Worm (Caenorhabditis elegans) whole organism, mixed stage, embryonic: ENCODE measurements around the gene tbck-1.
"Not testable (repeated sequence)": the region's sequence is repeated elsewhere in the genome, so short reads cannot be mapped to it uniquely, and the experiment has no call there.

Source experiments
- M03D4.4 ChIP-seq: sonication (generic microtip); optimal IDR thresholded peaks from 2 replicates; lab custom pipeline; 2017; ENCODE audit warnings: mild to moderate bottlenecking, missing genetic modification characterization, missing compliant biosample characterization
- bed-3 ChIP-seq: fragments of 200-800 bp; sonication (Bioruptor generic); optimal IDR thresholded peaks from 3 replicates; lab custom pipeline; 2018; ENCODE audit warnings: mild to moderate bottlenecking, missing genetic modification characterization, moderate library complexity, missing compliant biosample characterization
- blmp-1 ChIP-seq: fragments of 150-350 bp; optimal IDR thresholded peaks from 2 replicates; lab custom pipeline; 2014; ENCODE audit warnings: missing biosample characterization, missing genetic modification characterization
- ceh-43 ChIP-seq: fragments of 200-800 bp; sonication (Bioruptor generic); optimal IDR thresholded peaks from 2 replicates; lab custom pipeline; 2018; ENCODE audit warnings: mild to moderate bottlenecking, missing genetic modification characterization, moderate library complexity, missing compliant biosample characterization
- ceh-83 ChIP-seq: fragments of 200-800 bp; sonication (Bioruptor generic); optimal IDR thresholded peaks from 2 replicates; lab custom pipeline; 2018; ENCODE audit warnings: mild to moderate bottlenecking, missing genetic modification characterization, missing compliant biosample characterization
- ces-1 ChIP-seq: fragments of 150-350 bp; optimal IDR thresholded peaks from 2 replicates; lab custom pipeline; 2014; ENCODE audit warnings: missing biosample characterization, missing genetic modification reagents, missing genetic modification characterization
- cnd-1 ChIP-seq: fragments of 200-800 bp; sonication (Bioruptor generic); optimal IDR thresholded peaks from 2 replicates; lab custom pipeline; 2018; ENCODE audit warnings: mild to moderate bottlenecking, missing genetic modification characterization, missing compliant biosample characterization
- drap-1 ChIP-seq: fragments of 200-800 bp; sonication (Bioruptor generic); optimal IDR thresholded peaks from 3 replicates; lab custom pipeline; 2018; ENCODE audit warnings: mild to moderate bottlenecking, missing genetic modification characterization, missing compliant biosample characterization
- elt-3 ChIP-seq: fragments of 150-350 bp; optimal IDR thresholded peaks from 2 replicates; lab custom pipeline; 2014; ENCODE audit warnings: missing biosample characterization, missing genetic modification characterization
- ham-2 ChIP-seq: fragments of 200-800 bp; sonication (Bioruptor generic); optimal IDR thresholded peaks from 2 replicates; lab custom pipeline; 2018; ENCODE audit warnings: mild to moderate bottlenecking, missing genetic modification characterization, missing compliant biosample characterization
- hlh-1 ChIP-seq: fragments of 150-350 bp; optimal IDR thresholded peaks from 2 replicates; lab custom pipeline; 2014; ENCODE audit warnings: missing biosample characterization, missing genetic modification reagents, missing genetic modification characterization
- lin-13 ChIP-seq: fragments of 150-350 bp; optimal IDR thresholded peaks from 2 replicates; lab custom pipeline; 2014; ENCODE audit warnings: missing biosample characterization, missing genetic modification characterization
- lin-32 ChIP-seq: fragments of 200-800 bp; sonication (Bioruptor generic); optimal IDR thresholded peaks from 2 replicates; lab custom pipeline; 2018; ENCODE audit warnings: mild to moderate bottlenecking, missing genetic modification characterization, missing compliant biosample characterization
- mab-5 ChIP-seq: fragments of 150-350 bp; optimal IDR thresholded peaks from 2 replicates; lab custom pipeline; 2014; ENCODE audit warnings: missing biosample characterization, missing genetic modification characterization
- mep-1 ChIP-seq: fragments of 150-350 bp; optimal IDR thresholded peaks from 2 replicates; lab custom pipeline; 2017; ENCODE audit warnings: missing biosample characterization, missing genetic modification reagents, missing genetic modification characterization, inconsistent platforms
- nhr-12 ChIP-seq: fragments of 150-350 bp; optimal IDR thresholded peaks from 2 replicates; lab custom pipeline; 2014; ENCODE audit warnings: missing biosample characterization, missing genetic modification characterization
- nhr-2 ChIP-seq: fragments of 150-350 bp; optimal IDR thresholded peaks from 2 replicates; lab custom pipeline; 2014; ENCODE audit warnings: missing biosample characterization, missing genetic modification characterization
- nhr-237 ChIP-seq: fragments of 150-350 bp; optimal IDR thresholded peaks from 2 replicates; lab custom pipeline; 2014; ENCODE audit warnings: missing biosample characterization, missing genetic modification characterization
- nhr-28 ChIP-seq: fragments of 150-350 bp; optimal IDR thresholded peaks from 2 replicates; lab custom pipeline; 2014; ENCODE audit warnings: missing biosample characterization, missing genetic modification characterization
- nhr-76 ChIP-seq: sonication (generic microtip); optimal IDR thresholded peaks from 2 replicates; lab custom pipeline; 2017; ENCODE audit warnings: missing biosample characterization, missing genetic modification characterization
- pha-4 ChIP-seq: fragments of 150-350 bp; optimal IDR thresholded peaks from 2 replicates; lab custom pipeline; 2018; ENCODE audit warnings: missing biosample characterization, missing genetic modification reagents, missing genetic modification characterization
- sptf-1 ChIP-seq: sonication (generic microtip); optimal IDR thresholded peaks from 2 replicates; lab custom pipeline; 2017; ENCODE audit warnings: mild to moderate bottlenecking, missing genetic modification characterization, moderate library complexity, missing compliant biosample characterization
- tbx-8 ChIP-seq: fragments of 200-800 bp; sonication (Bioruptor generic); optimal IDR thresholded peaks from 2 replicates; lab custom pipeline; 2018; ENCODE audit warnings: mild to moderate bottlenecking, missing genetic modification characterization, moderate library complexity, missing compliant biosample characterization
- unc-120 ChIP-seq: sonication (generic microtip); optimal IDR thresholded peaks from 2 replicates; lab custom pipeline; 2017; ENCODE audit warnings: missing genetic modification characterization, missing compliant biosample characterization; ENCODE audit not compliant: poor library complexity, severe bottlenecking
- unc-39 ChIP-seq: fragments of 150-350 bp; optimal IDR thresholded peaks from 2 replicates; lab custom pipeline; 2014; ENCODE audit warnings: missing biosample characterization, missing genetic modification characterization
- zip-8 ChIP-seq: fragments of 150-350 bp; optimal IDR thresholded peaks from 2 replicates; lab custom pipeline; 2014; ENCODE audit warnings: missing biosample characterization, missing genetic modification characterization
- ztf-11 ChIP-seq: fragments of 150-350 bp; optimal IDR thresholded peaks from 2 replicates; lab custom pipeline; 2014; ENCODE audit warnings: missing biosample characterization, missing genetic modification characterization

tbck-1 gene

ce11 chrII:4818780-4819179 is 9.6 kb upstream of the tbck-1 start:
- TF ChIP-seq ham-2 (GFP tag; lab: Kevin White, UChicago) (no peak), unc-39 (no peak)

ce11 chrII:4821739-4822138 is 6.6 kb upstream of the tbck-1 start, which contains the start of gene lact-5:
TSS of gene lact-5 (minus strand) at chrII:4821739.
- TF ChIP-seq nhr-28 (tag; lab: Kevin White, UChicago) = no peak
- TF ChIP-seq blmp-1 (tag; lab: Kevin White, UChicago) = peak; percentile 69

ce11 chrII:4822610-4823009 is 5.7 kb upstream of the tbck-1 start:
- TF ChIP-seq zip-8 (tag; lab: Kevin White, UChicago) (peak; percentile 96), nhr-2 (tag; lab: Kevin White, UChicago) (peak; percentile 70), elt-3 (tag; lab: Kevin White, UChicago) (no peak), mep-1 (tag; lab: Kevin White, UChicago) (no peak), blmp-1 (tag; lab: Kevin White, UChicago) (no peak), ceh-83 (GFP tag; lab: Kevin White, UChicago) (no peak), lin-32 (GFP tag; lab: Kevin White, UChicago) (no peak)

- TF ChIP-seq hlh-1, lin-13, M03D4.4: not testable (repeated sequence)
These were observed 3.2 kb upstream of the tbck-1 start, which contains the start of the genes C33F10.8 and msp-40 for ce11 chrII:4825133-4825532. TSS of gene C33F10.8 (minus strand) at chrII:4825233. TSS of gene msp-40 (plus strand) at chrII:4825414.

ce11 chrII:4834761-4835160 is 6.4 kb downstream of the tbck-1 start, which contains the start of the genes C33F10.11 and C33F10.1:
TSS of gene C33F10.11 (minus strand) at chrII:4834861.
TSS of gene C33F10.1 (plus strand) at chrII:4835023.
- TF ChIP-seq ces-1 = no peak
- no peak for TF ChIP-seq nhr-76
- no peak for TF ChIP-seq elt-3 (tag; lab: Kevin White, UChicago)
- no peak for TF ChIP-seq nhr-237
- TF ChIP-seq bed-3 (GFP tag; lab: Kevin White, UChicago) = no peak
- no peak for TF ChIP-seq tbx-8 (GFP tag; lab: Kevin White, UChicago)
- no peak for TF ChIP-seq unc-120 (tag; lab: Kevin White, UChicago)
- no peak for TF ChIP-seq cnd-1 (tag; lab: Kevin White, UChicago)
- no peak for TF ChIP-seq ceh-43
- no peak for TF ChIP-seq lin-32 (GFP tag; lab: Kevin White, UChicago)
- TF ChIP-seq, all 35 proteins: peak for 0

- TF ChIP-seq drap-1 (GFP tag; lab: Kevin White, UChicago) (no peak), mep-1 (tag; lab: Kevin White, UChicago) (no peak), ces-1 (no peak), mab-5 (tag; lab: Kevin White, UChicago) (no peak), elt-3 (tag; lab: Kevin White, UChicago) (no peak), unc-39 (no peak), M03D4.4 (no peak), cnd-1 (tag; lab: Kevin White, UChicago) (no peak), nhr-2 (tag; lab: Kevin White, UChicago) (no peak), hlh-1 (no peak), nhr-12 (tag; lab: Kevin White, UChicago) (no peak), ceh-83 (GFP tag; lab: Kevin White, UChicago) (no peak), ztf-11 (tag; lab: Kevin White, UChicago) (no peak), nhr-237 (no peak), lin-13 (no peak)
These were observed 9.3 kb downstream of the tbck-1 start, which contains the start of gene C33F10.12 for ce11 chrII:4837659-4838058. TSS of gene C33F10.12 (minus strand) at chrII:4837759.

ce11 chrII:4842143-4842658 is 13.8 kb downstream of the tbck-1 start, which contains the start of the genes T23B7.2 and nspd-4:
TSS of gene T23B7.2 (minus strand) at chrII:4842243.
TSS of gene nspd-4 (plus strand) at chrII:4842608.
- not testable (repeated sequence) for TF ChIP-seq nhr-2 (tag; lab: Kevin White, UChicago); ceh-43; hlh-1
- TF ChIP-seq, all 35 proteins: peak for 0; not testable (repeated sequence) for 35

ce11 chrII:4849885-4850284 is 21.5 kb downstream of the tbck-1 start, which contains the start of gene T23B7.3:
TSS of gene T23B7.3 (plus strand) at chrII:4850185.
- TF ChIP-seq mab-5 (tag; lab: Kevin White, UChicago) (no peak), lin-32 (GFP tag; lab: Kevin White, UChicago) (no peak), pha-4 (tag; lab: Kevin White, UChicago) (no peak), sptf-1 (tag; lab: Kevin White, UChicago) (no peak), ces-1 (peak; percentile 5)
- TF ChIP-seq, all 35 proteins: peak for 1
